Worm (Caenorhabditis elegans) whole organism, late embryonic: ENCODE results near the gene cpsf-2.

ENCODE experiments used
- F13H6.1 ChIP-seq: sonication (generic microtip); optimal IDR thresholded peaks from 2 replicates; lab custom pipeline; 2016; ENCODE audit warnings: missing genetic modification characterization, missing compliant biosample characterization
- K02D7.2 ChIP-seq: sonication (generic microtip); optimal IDR thresholded peaks from 2 replicates; lab custom pipeline; 2017; ENCODE audit warnings: mild to moderate bottlenecking, missing genetic modification characterization, missing compliant biosample characterization
- Y22D7AL.16 ChIP-seq: sonication (generic microtip); optimal IDR thresholded peaks from 2 replicates; lab custom pipeline; 2016; ENCODE audit warnings: missing genetic modification characterization, missing compliant biosample characterization
- ahr-1 ChIP-seq: sonication (generic microtip); optimal IDR thresholded peaks from 2 replicates; lab custom pipeline; 2016; ENCODE audit warnings: missing genetic modification characterization, missing compliant biosample characterization
- ama-1 ChIP-seq: fragments of 150-350 bp; optimal IDR thresholded peaks from 2 replicates; lab custom pipeline; 2014
- ceh-19 ChIP-seq: fragments of 200-800 bp; sonication (Bioruptor generic); optimal IDR thresholded peaks from 2 replicates; lab custom pipeline; 2018; ENCODE audit warnings: mild to moderate bottlenecking, missing genetic modification characterization, missing compliant biosample characterization
- ceh-22 ChIP-seq: sonication (generic microtip); optimal IDR thresholded peaks from 2 replicates; lab custom pipeline; 2017; ENCODE audit warnings: missing biosample characterization, missing genetic modification characterization
- ceh-31 ChIP-seq: sonication (generic microtip); optimal IDR thresholded peaks from 2 replicates; lab custom pipeline; 2016; ENCODE audit warnings: missing genetic modification characterization, missing compliant biosample characterization
- ceh-34 ChIP-seq: sonication (generic microtip); optimal IDR thresholded peaks from 2 replicates; lab custom pipeline; 2016; ENCODE audit warnings: mild to moderate bottlenecking, missing genetic modification characterization, missing compliant biosample characterization
- ceh-45 ChIP-seq: fragments of 200-800 bp; sonication (Bioruptor generic); IDR thresholded peaks from 2 replicates; pipeline ENCODE4 v1.3.6; 2022; ENCODE audit warnings: missing genetic modification reagents, missing genetic modification characterization, missing compliant biosample characterization
- ceh-9 ChIP-seq: sonication (generic microtip); optimal IDR thresholded peaks from 2 replicates; lab custom pipeline; 2016; ENCODE audit warnings: mild to moderate bottlenecking, missing genetic modification characterization, inconsistent platforms, missing compliant biosample characterization
- che-1 ChIP-seq: sonication (generic microtip); optimal IDR thresholded peaks from 2 replicates; lab custom pipeline; 2016; ENCODE audit warnings: mild to moderate bottlenecking, missing genetic modification characterization, missing compliant biosample characterization
- dmd-4 ChIP-seq: sonication (generic microtip); optimal IDR thresholded peaks from 2 replicates; lab custom pipeline; 2016; ENCODE audit warnings: borderline replicate concordance, missing genetic modification characterization, missing compliant biosample characterization
- ets-4 ChIP-seq: sonication (generic microtip); optimal IDR thresholded peaks from 2 replicates; lab custom pipeline; 2016; ENCODE audit warnings: missing genetic modification characterization, missing compliant biosample characterization
- eyg-1 ChIP-seq: sonication (generic microtip); optimal IDR thresholded peaks from 2 replicates; lab custom pipeline; 2016; ENCODE audit warnings: missing genotype, missing genetic modification characterization, missing compliant biosample characterization
- fax-1 ChIP-seq: sonication (generic microtip); optimal IDR thresholded peaks from 2 replicates; lab custom pipeline; 2016; ENCODE audit warnings: missing genotype, missing genetic modification characterization, missing compliant biosample characterization
- fkh-10 ChIP-seq: fragments of 150-350 bp; optimal IDR thresholded peaks from 2 replicates; lab custom pipeline; 2014; ENCODE audit warnings: missing biosample characterization, missing genetic modification reagents, missing genetic modification characterization
- gmeb-2 ChIP-seq: sonication (generic microtip); optimal IDR thresholded peaks from 2 replicates; lab custom pipeline; 2016; ENCODE audit warnings: missing genetic modification characterization, inconsistent platforms, missing compliant biosample characterization
- hlh-13 ChIP-seq: fragments of 200-800 bp; sonication (Bioruptor generic); optimal IDR thresholded peaks from 2 replicates; lab custom pipeline; 2018; ENCODE audit warnings: mild to moderate bottlenecking, missing genetic modification characterization, missing compliant biosample characterization
- hlh-6 ChIP-seq: sonication (generic microtip); optimal IDR thresholded peaks from 2 replicates; lab custom pipeline; 2016; ENCODE audit warnings: missing genotype, missing genetic modification characterization, missing compliant biosample characterization
- lim-6 ChIP-seq: sonication (generic microtip); optimal IDR thresholded peaks from 2 replicates; lab custom pipeline; 2016; ENCODE audit warnings: missing genetic modification characterization, missing compliant biosample characterization
- lin-11 ChIP-seq: fragments of 200-800 bp; sonication (Bioruptor generic); optimal IDR thresholded peaks from 2 replicates; lab custom pipeline; 2018; ENCODE audit warnings: mild to moderate bottlenecking, missing genetic modification characterization, missing compliant biosample characterization
- madf-2 ChIP-seq: sonication (generic microtip); optimal IDR thresholded peaks from 2 replicates; lab custom pipeline; 2017; ENCODE audit warnings: missing genetic modification characterization, missing compliant biosample characterization
- mec-3 ChIP-seq: sonication (generic microtip); optimal IDR thresholded peaks from 2 replicates; lab custom pipeline; 2016; ENCODE audit warnings: borderline replicate concordance, missing genetic modification characterization, missing compliant biosample characterization
- nfya-1 ChIP-seq: sonication (generic microtip); optimal IDR thresholded peaks from 2 replicates; lab custom pipeline; 2017; ENCODE audit warnings: missing genetic modification characterization, mild to moderate bottlenecking, missing compliant biosample characterization, antibody characterized with exemption, moderate library complexity
- nhr-11 ChIP-seq: fragments of 150-350 bp; optimal IDR thresholded peaks from 2 replicates; lab custom pipeline; 2014; ENCODE audit warnings: missing biosample characterization, missing genetic modification characterization
- nhr-232 ChIP-seq: sonication (generic microtip); optimal IDR thresholded peaks from 2 replicates; lab custom pipeline; 2016; ENCODE audit warnings: missing genetic modification characterization, missing compliant biosample characterization
- npax-4 ChIP-seq: sonication (generic microtip); optimal IDR thresholded peaks from 2 replicates; lab custom pipeline; 2016; ENCODE audit warnings: missing genetic modification characterization, missing compliant biosample characterization
- odd-2 ChIP-seq: sonication (generic microtip); optimal IDR thresholded peaks from 2 replicates; lab custom pipeline; 2017; ENCODE audit warnings: antibody characterized with exemption, mild to moderate bottlenecking, missing genetic modification characterization, missing compliant biosample characterization
- pag-3 ChIP-seq: sonication (generic microtip); optimal IDR thresholded peaks from 2 replicates; lab custom pipeline; 2016; ENCODE audit warnings: missing compliant biosample characterization, missing genetic modification characterization, borderline replicate concordance
- pax-1 ChIP-seq: fragments of 150-350 bp; optimal IDR thresholded peaks from 2 replicates; lab custom pipeline; 2014; ENCODE audit warnings: missing biosample characterization, missing genetic modification characterization
- pha-2 ChIP-seq: sonication (generic microtip); optimal IDR thresholded peaks from 2 replicates; lab custom pipeline; 2017; ENCODE audit warnings: mild to moderate bottlenecking, missing genetic modification characterization, missing compliant biosample characterization
- pha-4 ChIP-seq: fragments of 150-350 bp; optimal IDR thresholded peaks from 2 replicates; lab custom pipeline; 2018; ENCODE audit warnings: missing biosample characterization, missing genetic modification reagents, missing genetic modification characterization
- pqm-1 ChIP-seq: sonication (generic microtip); optimal IDR thresholded peaks from 2 replicates; lab custom pipeline; 2016; ENCODE audit warnings: missing genetic modification characterization, missing compliant biosample characterization
- sdc-2 ChIP-seq: sonication (generic microtip); optimal IDR thresholded peaks from 2 replicates; lab custom pipeline; 2016; ENCODE audit warnings: missing genotype, missing genetic modification characterization, missing compliant biosample characterization
- sox-2 ChIP-seq: fragments of 200-800 bp; sonication (Bioruptor generic); IDR thresholded peaks from 2 replicates; pipeline ENCODE4 v1.3.6; 2022; ENCODE audit warnings: missing genetic modification reagents, missing genetic modification characterization, missing compliant biosample characterization
- sox-4 ChIP-seq: sonication (generic microtip); optimal IDR thresholded peaks from 2 replicates; lab custom pipeline; 2017; ENCODE audit warnings: mild to moderate bottlenecking, missing genetic modification characterization, inconsistent platforms, missing compliant biosample characterization
- tbx-2 ChIP-seq: sonication (generic microtip); optimal IDR thresholded peaks from 2 replicates; lab custom pipeline; 2016; ENCODE audit warnings: missing genetic modification characterization, missing compliant biosample characterization
- tbx-7 ChIP-seq: sonication (generic microtip); optimal IDR thresholded peaks from 2 replicates; lab custom pipeline; 2016; ENCODE audit warnings: missing genotype, missing genetic modification characterization, missing compliant biosample characterization
- ttx-3 ChIP-seq: sonication (generic microtip); optimal IDR thresholded peaks from 2 replicates; lab custom pipeline; 2016; ENCODE audit warnings: missing genetic modification reagents, missing genetic modification characterization, missing compliant biosample characterization
- unc-42 ChIP-seq: sonication (generic microtip); optimal IDR thresholded peaks from 2 replicates; lab custom pipeline; 2016; ENCODE audit warnings: missing genotype, missing genetic modification characterization, missing compliant biosample characterization
- unc-55 ChIP-seq: sonication (generic microtip); optimal IDR thresholded peaks from 2 replicates; lab custom pipeline; 2017; ENCODE audit warnings: missing biosample characterization, missing genetic modification reagents, missing genetic modification characterization
- zip-5 ChIP-seq: sonication (generic microtip); optimal IDR thresholded peaks from 2 replicates; lab custom pipeline; 2016; ENCODE audit warnings: missing genetic modification characterization, missing compliant biosample characterization
- ztf-16 ChIP-seq: sonication (generic microtip); optimal IDR thresholded peaks from 2 replicates; lab custom pipeline; 2017; ENCODE audit warnings: missing genetic modification characterization, missing compliant biosample characterization

cpsf-2 gene

ce11 chrV:7230847-7231246, 51.9 kb downstream of the cpsf-2 start, which contains the start of the genes gei-6 and krr-1 (continued):
- TF ChIP-seq pha-2 (peak; percentile 85), K02D7.2 (tag; lab: Kevin White, UChicago) (peak; percentile 82), odd-2 (tag; lab: Kevin White, UChicago) (peak; percentile 87), F13H6.1 (tag; lab: Kevin White, UChicago) (peak; percentile 44), sox-4 (peak; percentile 86), pag-3 (tag; lab: Kevin White, UChicago) (no peak), lin-11 (tag; lab: Kevin White, UChicago) (peak; percentile 74), npax-4 (tag; lab: Kevin White, UChicago) (peak; percentile 59), ceh-34 (tag; lab: Kevin White, UChicago) (peak; percentile 84), mec-3 (tag; lab: Kevin White, UChicago) (no peak), dmd-4 (tag; lab: Kevin White, UChicago) (no peak), unc-42 (tag; lab: Kevin White, UChicago) (peak; percentile 4), ceh-45 (GFP tag; lab: Robert Waterston, UW) (peak; percentile 55; the same call in 1 of the 2 replicates), sdc-2 (tag; lab: Kevin White, UChicago) (peak; percentile 35), ceh-31 (peak; percentile 75), ets-4 (tag; lab: Kevin White, UChicago) (no peak), ahr-1 (tag; lab: Kevin White, UChicago) (peak; percentile 86), ttx-3 (tag; lab: Kevin White, UChicago) (peak; percentile 86), pqm-1 (tag; lab: Kevin White, UChicago) (peak; percentile 58), unc-55 (no peak), Y22D7AL.16 (tag; lab: Kevin White, UChicago) (peak; percentile 82), lim-6 (tag; lab: Kevin White, UChicago) (no peak), che-1 (tag; lab: Kevin White, UChicago) (peak; percentile 81), nhr-11 (tag; lab: Kevin White, UChicago) (no peak), ceh-22 (tag; lab: Kevin White, UChicago) (no peak), hlh-6 (tag; lab: Kevin White, UChicago) (peak; percentile 36), zip-5 (tag; lab: Kevin White, UChicago) (peak; percentile 75), nhr-232 (tag; lab: Kevin White, UChicago) (peak; percentile 60), ceh-9 (tag; lab: Kevin White, UChicago) (peak; percentile 16), pha-4 (tag; lab: Kevin White, UChicago) (no peak), pax-1 (tag; lab: Kevin White, UChicago) (no peak), ceh-19 (GFP tag; lab: Kevin White, UChicago) (peak; percentile 83), ztf-16 (tag; lab: Kevin White, UChicago) (peak; percentile 87), tbx-2 (tag; lab: Kevin White, UChicago) (peak; percentile 89), madf-2 (tag; lab: Kevin White, UChicago) (peak; percentile 77), fax-1 (peak; percentile 78), nfya-1 (tag; lab: Kevin White, UChicago) (peak; percentile 85)

- TF ChIP-seq ama-1 (lab: Kevin White, UChicago) (no peak), tbx-7 (tag; lab: Kevin White, UChicago) (no peak), eyg-1 (tag; lab: Kevin White, UChicago) (no peak), sdc-2 (tag; lab: Kevin White, UChicago) (no peak), hlh-13 (no peak), sox-2 (GFP tag; lab: Robert Waterston, UW) (no peak), gmeb-2 (tag; lab: Kevin White, UChicago) (no peak), fkh-10 (GFP tag; lab: Kevin White, UChicago) (no peak), ceh-34 (tag; lab: Kevin White, UChicago) (no peak)
Observed at ce11 chrV:7231524-7231923, 52.6 kb downstream of the cpsf-2 start.
